Fruit fly (Drosophila melanogaster) whole organism, embryonic: ENCODE results near the gene BomBc3.

Source experiments
- Awh ChIP-seq: fragments of 200-800 bp; sonication (Bioruptor generic); IDR thresholded peaks from 2 replicates; pipeline ENCODE4, ENCODE4 v1.3.6; 2022; ENCODE audit warnings: missing biosample characterization, missing genetic modification characterization
- Blimp-1 ChIP-seq: fragments of 200-800 bp; sonication (Bioruptor generic); optimal IDR thresholded peaks from 3 replicates; lab custom pipeline; 2018; ENCODE audit warnings: missing biosample characterization, missing genetic modification characterization, mild to moderate bottlenecking, moderate library complexity, missing genetic modification reagents
- BtbVII ChIP-seq: fragments of 200-800 bp; sonication (Bioruptor generic); optimal IDR thresholded peaks from 3 replicates; lab custom pipeline; 2017; ENCODE audit warnings: missing biosample characterization, mild to moderate bottlenecking, missing genetic modification characterization
- CG10267 ChIP-seq: fragments of 200-800 bp; sonication (Bioruptor generic); optimal IDR thresholded peaks from 2 replicates; lab custom pipeline; 2018; ENCODE audit warnings: missing biosample characterization, mild to moderate bottlenecking, missing genetic modification characterization, moderate library complexity
- CG10274 ChIP-seq: fragments of 200-800 bp; sonication (Bioruptor generic); optimal IDR thresholded peaks from 3 replicates; lab custom pipeline; 2017; ENCODE audit warnings: missing biosample characterization, mild to moderate bottlenecking, missing genetic modification characterization
- CG12071 ChIP-seq: fragments of 200-800 bp; sonication (Bioruptor generic); optimal IDR thresholded peaks from 3 replicates; lab custom pipeline; 2018; ENCODE audit warnings: missing biosample characterization, mild to moderate bottlenecking, missing genetic modification characterization
- CG14710 ChIP-seq: fragments of 200-800 bp; sonication (Bioruptor generic); optimal IDR thresholded peaks from 3 replicates; lab custom pipeline; 2019; ENCODE audit warnings: missing biosample characterization, mild to moderate bottlenecking, missing genetic modification characterization, moderate library complexity
- CG18262 ChIP-seq: fragments of 200-800 bp; optimal IDR thresholded peaks from 3 replicates; lab custom pipeline; 2019; ENCODE audit warnings: missing biosample characterization, mild to moderate bottlenecking, missing genetic modification characterization, moderate library complexity
- CG2116 ChIP-seq: fragments of 200-800 bp; sonication (Bioruptor generic); optimal IDR thresholded peaks from 3 replicates; lab custom pipeline; 2018; ENCODE audit warnings: missing biosample characterization, mild to moderate bottlenecking, missing genetic modification characterization
- CG2199 ChIP-seq: fragments of 200-800 bp; sonication (Bioruptor generic); IDR thresholded peaks from 3 replicates; pipeline ENCODE4 v1.3.6; 2022; ENCODE audit warnings: missing biosample characterization, missing genetic modification characterization
- CG2202 ChIP-seq: fragments of 200-800 bp; sonication (Bioruptor generic); optimal IDR thresholded peaks from 2 replicates; lab custom pipeline; 2018; ENCODE audit warnings: missing biosample characterization, mild to moderate bottlenecking, missing genetic modification characterization
- CG2712 ChIP-seq: fragments of 200-800 bp; optimal IDR thresholded peaks from 3 replicates; lab custom pipeline; 2019; ENCODE audit warnings: missing biosample characterization, mild to moderate bottlenecking, missing genetic modification characterization, moderate library complexity
- CG2889 ChIP-seq: fragments of 200-800 bp; sonication (Bioruptor generic); IDR thresholded peaks from 3 replicates; pipeline ENCODE4 v1.3.6; 2022; ENCODE audit warnings: missing biosample characterization, missing genetic modification characterization
- CG32532 ChIP-seq: fragments of 200-800 bp; sonication (Bioruptor generic); IDR thresholded peaks from 2 replicates; pipeline ENCODE4 v1.3.6; 2022; ENCODE audit warnings: missing biosample characterization, missing genetic modification characterization
- CG3281 ChIP-seq: fragments of 200-800 bp; sonication (Bioruptor generic); optimal IDR thresholded peaks from 3 replicates; lab custom pipeline; 2017; ENCODE audit warnings: missing biosample characterization, mild to moderate bottlenecking, missing genetic modification characterization
- CG4404 ChIP-seq: fragments of 200-800 bp; sonication (Bioruptor generic); IDR thresholded peaks from 2 replicates; pipeline ENCODE4 v1.3.6; 2022; ENCODE audit warnings: missing biosample characterization, missing genetic modification characterization
- CG6813 ChIP-seq: fragments of 200-800 bp; sonication (Bioruptor generic); optimal IDR thresholded peaks from 2 replicates; lab custom pipeline; 2017; ENCODE audit warnings: missing biosample characterization, missing genetic modification characterization, mild to moderate bottlenecking, moderate library complexity, missing genetic modification reagents
- CG8281 ChIP-seq: fragments of 200-800 bp; sonication (Bioruptor generic); optimal IDR thresholded peaks from 2 replicates; lab custom pipeline; 2018; ENCODE audit warnings: missing biosample characterization, mild to moderate bottlenecking, missing genetic modification characterization, moderate library complexity
- CG9609 ChIP-seq: fragments of 200-800 bp; sonication (Bioruptor generic); optimal IDR thresholded peaks from 3 replicates; lab custom pipeline; 2016; ENCODE audit warnings: missing biosample characterization, missing genetic modification characterization
- Drgx ChIP-seq: fragments of 200-800 bp; sonication (Bioruptor generic); IDR thresholded peaks from 2 replicates; pipeline ENCODE4 v1.3.6; 2022; ENCODE audit warnings: missing biosample characterization, missing genetic modification characterization
- HLH54F ChIP-seq: fragments of 200-800 bp; sonication (Bioruptor generic); optimal IDR thresholded peaks from 3 replicates; lab custom pipeline; 2016; ENCODE audit warnings: missing biosample characterization, missing genetic modification characterization
- Lpt ChIP-seq: fragments of >200 bp; optimal IDR thresholded peaks from 2 replicates; lab custom pipeline; 2018; ENCODE audit warnings: missing biosample characterization, missing genetic modification characterization
- Med ChIP-seq: fragments of 200-800 bp; sonication (Bioruptor generic); peaks from one replicate; lab custom pipeline; 2016; ENCODE audit warnings: missing biosample characterization, missing genetic modification characterization, mild to moderate bottlenecking, inconsistent platforms, moderate library complexity
- NFAT ChIP-seq: fragments of 200-800 bp; sonication (Bioruptor generic); IDR thresholded peaks from 2 replicates; pipeline ENCODE4 v1.3.6; 2022; ENCODE audit warnings: missing biosample characterization, missing genetic modification characterization
- Nf-YA ChIP-seq: fragments of 200-800 bp; sonication (Bioruptor generic); IDR thresholded peaks from 2 replicates; pipeline ENCODE4 v1.3.6; 2022; ENCODE audit warnings: missing biosample characterization, missing genetic modification characterization
- Pdp1 ChIP-seq, 2 experiments: fragments of 200-800 bp; sonication (Bioruptor generic); optimal IDR thresholded peaks; 3 replicates each; lab custom pipeline; 2016; ENCODE audit warnings: missing biosample characterization in 2 of 2, missing genetic modification characterization in 2 of 2, mild to moderate bottlenecking in 1 of 2, moderate library complexity in 1 of 2
- Spps ChIP-seq: fragments of 200-800 bp; sonication (Bioruptor generic); optimal IDR thresholded peaks from 2 replicates; lab custom pipeline; 2018; ENCODE audit warnings: missing biosample characterization, mild to moderate bottlenecking, missing genetic modification characterization
- TFAM ChIP-seq: fragments of 200-800 bp; sonication (Bioruptor generic); optimal IDR thresholded peaks from 2 replicates; lab custom pipeline; 2017; ENCODE audit warnings: missing biosample characterization, missing genetic modification characterization, inconsistent platforms
- Xrp1 ChIP-seq: fragments of 200-800 bp; sonication (Bioruptor generic); IDR thresholded peaks from 2 replicates; pipeline ENCODE4 v1.3.6; 2022; ENCODE audit warnings: missing biosample characterization, missing genetic modification characterization
- bsh ChIP-seq, 2 experiments: fragments of 200-800 bp; sonication (Bioruptor generic); optimal IDR thresholded peaks; 2 replicates each; lab custom pipeline; 2017 to 2018; ENCODE audit warnings: mild to moderate bottlenecking in 2 of 2, missing biosample characterization in 2 of 2, missing genetic modification characterization in 2 of 2, moderate library complexity in 1 of 2
- chm ChIP-seq: fragments of 200-800 bp; sonication (Bioruptor generic); IDR thresholded peaks from 2 replicates; pipeline ENCODE4 v1.3.6; 2022; ENCODE audit warnings: missing biosample characterization, missing genetic modification characterization
- exex ChIP-seq: fragments of 200-800 bp; sonication (Bioruptor generic); optimal IDR thresholded peaks from 4 replicates; lab custom pipeline; 2018; ENCODE audit warnings: missing biosample characterization, mild to moderate bottlenecking, missing genetic modification characterization, moderate library complexity
- fd64A ChIP-seq: fragments of 200-800 bp; sonication (Bioruptor generic); optimal IDR thresholded peaks from 3 replicates; lab custom pipeline; 2018; ENCODE audit warnings: missing biosample characterization, mild to moderate bottlenecking, missing genetic modification characterization
- grn ChIP-seq: fragments of 200-800 bp; sonication (Bioruptor generic); optimal IDR thresholded peaks from 3 replicates; lab custom pipeline; 2017; ENCODE audit warnings: missing biosample characterization, missing genetic modification characterization
- gro ChIP-seq: fragments of 200-800 bp; sonication (Bioruptor generic); optimal IDR thresholded peaks from 2 replicates; lab custom pipeline; 2016; ENCODE audit warnings: missing biosample characterization, missing genetic modification characterization
- ham ChIP-seq: fragments of 200-800 bp; sonication (Bioruptor generic); IDR thresholded peaks from 2 replicates; pipeline ENCODE4 v1.3.6; 2022; ENCODE audit warnings: missing biosample characterization, missing genetic modification characterization
- prd ChIP-seq, 3 experiments: fragments of >200 bp in 2 of 3; fragments of 200-800 bp in 1 of 3; sonication (Bioruptor generic) in 1 of 3; optimal IDR thresholded peaks in 2 of 3; IDR thresholded peaks in 1 of 3; 2 replicates in 2 of 3; 3 replicates in 1 of 3; pipeline versions ENCODE4 v1.3.6 to Lab custom; 2017 to 2022; ENCODE audit warnings: missing biosample characterization in 1 of 3, missing genetic modification characterization in 1 of 3
- pros ChIP-seq: fragments of 200-800 bp; sonication (Bioruptor generic); optimal IDR thresholded peaks from 3 replicates; lab custom pipeline; 2019; ENCODE audit warnings: missing biosample characterization, mild to moderate bottlenecking, missing genetic modification characterization, moderate library complexity
- schlank ChIP-seq: fragments of 200-800 bp; sonication (Bioruptor generic); optimal IDR thresholded peaks from 2 replicates; lab custom pipeline; 2018; ENCODE audit warnings: missing biosample characterization, mild to moderate bottlenecking, missing genetic modification characterization
- sens ChIP-seq: fragments of 200-800 bp; sonication (Bioruptor generic); peaks from one replicate; lab custom pipeline; 2016; ENCODE audit warnings: missing biosample characterization, missing genetic modification characterization
- sens-2 ChIP-seq: fragments of 200-800 bp; sonication (Bioruptor generic); IDR thresholded peaks from 2 replicates; pipeline ENCODE4 v1.3.6; 2022; ENCODE audit warnings: missing biosample characterization, missing genetic modification characterization
- stwl ChIP-seq: fragments of 200-800 bp; sonication (Bioruptor generic); optimal IDR thresholded peaks from 3 replicates; lab custom pipeline; 2018; ENCODE audit warnings: missing biosample characterization, mild to moderate bottlenecking, missing genetic modification characterization, moderate library complexity
- tx ChIP-seq: fragments of 200-800 bp; sonication (Bioruptor generic); optimal IDR thresholded peaks from 2 replicates; lab custom pipeline; 2016; ENCODE audit warnings: missing biosample characterization, missing genetic modification characterization

Gene BomBc3

dm6 chr3R:22057083-22057482, 29.8 kb upstream of the BomBc3 start (continued):
- TF ChIP-seq BtbVII (GFP tag; lab: Kevin White, UChicago) = peak; percentile 54
- TF ChIP-seq, all 482 proteins: peak for 13

DNA sequence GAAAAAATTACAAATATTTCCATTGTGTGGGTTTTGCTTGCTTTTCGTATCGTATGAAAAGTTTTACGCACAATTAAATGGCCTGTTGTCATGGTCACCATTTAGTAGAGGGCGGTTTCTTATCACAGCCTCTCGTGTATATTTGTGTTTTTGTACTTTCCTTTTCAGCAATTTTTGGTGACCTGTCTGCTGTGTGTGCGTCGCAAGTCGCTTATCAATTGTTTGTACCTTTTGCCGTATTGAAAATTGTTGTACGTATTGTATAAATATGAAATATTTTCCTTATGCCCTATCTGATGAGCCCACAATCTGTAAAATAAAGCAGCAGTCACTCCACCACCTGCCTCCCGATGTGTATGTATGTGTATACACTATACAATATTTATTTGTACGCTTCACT, 20.4 kb upstream of the BomBc3 start:
- 0 out of 3 replicates have a peak, but pooled peaks have one; percentile 46 for TF ChIP-seq CG2199
- TF ChIP-seq CG10274 (GFP tag; lab: Kevin White, UChicago) = peak; percentile 23
- TF ChIP-seq CG4404 = no peak
- TF ChIP-seq CG2202 = peak; percentile 14
- no peak for TF ChIP-seq schlank (tag; lab: Kevin White, UChicago)
- no peak for TF ChIP-seq Drgx (GFP tag; lab: Robert Waterston, UW)
- TF ChIP-seq Blimp-1 = peak; percentile 8
- TF ChIP-seq exex (tag; lab: Kevin White, UChicago) = no peak
- TF ChIP-seq chm (GFP tag; lab: Robert Waterston, UW) = peak; percentile 38; the same call in 1 of the 2 replicates
- TF ChIP-seq pros (GFP tag; lab: Kevin White, UChicago) = no peak
- peak; percentile 7 for TF ChIP-seq CG2712 (tag; lab: Kevin White, UChicago)
- peak; percentile 16 for TF ChIP-seq Spps
- no peak for TF ChIP-seq CG14710 (tag; lab: Kevin White, UChicago)
- no peak for TF ChIP-seq CG2116 (GFP tag; lab: Kevin White, UChicago)
- no peak for TF ChIP-seq ham (GFP tag; lab: Robert Waterston, UW)
- TF ChIP-seq CG18262 (tag; lab: Kevin White, UChicago) = no peak
- no peak for TF ChIP-seq Nf-YA
- peak; percentile 12 for TF ChIP-seq Med (GFP tag; lab: Kevin White, UChicago)
- TF ChIP-seq Xrp1 (GFP tag; lab: Robert Waterston, UW) = 0 out of 2 replicates have a peak, but pooled peaks have one; percentile 14
- TF ChIP-seq CG3281 (GFP tag; lab: Kevin White, UChicago) = peak; percentile 5
- no peak for TF ChIP-seq CG2889 (GFP tag; lab: Robert Waterston, UW)
- no peak for TF ChIP-seq HLH54F (GFP tag; lab: Kevin White, UChicago)
- no peak for TF ChIP-seq gro
- no peak for TF ChIP-seq CG10267 (tag; lab: Kevin White, UChicago)
- TF ChIP-seq sens-2 (GFP tag; lab: Robert Waterston, UW) = no peak
- peak; percentile 2 for TF ChIP-seq grn
- no peak for TF ChIP-seq Lpt
- peak in 1 of 2 experiments; percentile 3 for TF ChIP-seq bsh (GFP tag; optimal IDR thresholded peaks at IDR 0.05; lab: Kevin White, UChicago)
- peak; percentile 14 for TF ChIP-seq fd64A (GFP tag; lab: Kevin White, UChicago)
- TF ChIP-seq stwl (tag; lab: Kevin White, UChicago) = peak; percentile 33
- TF ChIP-seq TFAM = no peak
- no peak for TF ChIP-seq CG9609 (GFP tag; lab: Kevin White, UChicago)
- TF ChIP-seq CG8281 (tag; lab: Kevin White, UChicago) = no peak
- TF ChIP-seq Pdp1 (GFP tag; optimal IDR thresholded peaks at IDR 0.05; lab: Kevin White, UChicago) = peak in 1 of 2 experiments; percentile 11
- no peak for TF ChIP-seq CG32532

DNA sequence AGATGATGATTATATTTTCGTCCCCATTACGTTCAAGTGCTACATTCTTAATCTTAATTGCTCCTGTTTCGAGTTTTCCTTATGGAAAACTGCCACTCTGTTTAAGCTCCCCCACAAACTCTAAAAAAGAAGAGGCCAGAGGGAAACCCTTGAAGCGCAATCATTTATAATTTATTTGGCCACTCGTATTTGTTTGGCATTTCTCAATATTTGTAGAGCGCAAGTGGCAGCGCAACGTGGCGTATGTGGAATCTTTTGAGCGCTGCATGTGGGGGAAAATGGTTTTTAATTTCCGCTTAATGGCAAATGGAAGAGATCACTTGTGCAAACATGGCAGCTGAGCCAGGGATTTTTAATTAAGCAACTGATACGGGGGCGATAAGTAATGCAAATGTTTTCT, 19.6 kb upstream of the BomBc3 start:
- TF ChIP-seq CG6813 (GFP tag; lab: Kevin White, UChicago) (peak; percentile 13), fd64A (GFP tag; lab: Kevin White, UChicago) (peak; percentile 12), CG12071 (peak; percentile 54), NFAT (GFP tag; lab: Robert Waterston, UW) (no peak), tx (GFP tag; lab: Kevin White, UChicago) (no peak), sens (GFP tag; lab: Kevin White, UChicago) (peak; percentile 77), bsh (GFP tag; optimal IDR thresholded peaks at IDR 0.05; lab: Kevin White, UChicago) (peak in 1 of 2 experiments; percentile 6), Awh (GFP tag; lab: Robert Waterston, UW) (0 out of 2 replicates have a peak, but pooled peaks have one; percentile 15), prd (optimal IDR thresholded peaks at IDR 0.05; lab: Kevin White, UChicago) (no peak), prd (GFP tag; IDR thresholded peaks at IDR 0.05; lab: Robert Waterston, UW) (no peak)
